Fruit fly (Drosophila melanogaster) whole organism, embryonic: ENCODE data around the gene Tti1.

Experiments used
- CG4404 ChIP-seq: fragments of 200-800 bp; sonication (Bioruptor generic); IDR thresholded peaks from 2 replicates; pipeline ENCODE4 v1.3.6; 2022; ENCODE audit warnings: missing biosample characterization, missing genetic modification characterization
- az2 ChIP-seq: fragments of 200-800 bp; sonication (Bioruptor generic); optimal IDR thresholded peaks from 3 replicates; lab custom pipeline; 2016; ENCODE audit warnings: missing biosample characterization, missing genetic modification characterization
- cad ChIP-seq: fragments of >200 bp; optimal IDR thresholded peaks from 2 replicates; lab custom pipeline; 2017; ENCODE audit warnings: missing biosample characterization, missing genetic modification characterization
- gro ChIP-seq: fragments of 200-800 bp; sonication (Bioruptor generic); optimal IDR thresholded peaks from 2 replicates; lab custom pipeline; 2016; ENCODE audit warnings: missing biosample characterization, missing genetic modification characterization
- kay ChIP-seq: fragments of 200-800 bp; sonication (Bioruptor generic); optimal IDR thresholded peaks from 2 replicates; lab custom pipeline; 2016; ENCODE audit warnings: missing biosample characterization, missing genetic modification characterization
- org-1 ChIP-seq: fragments of 200-800 bp; sonication (Bioruptor generic); optimal IDR thresholded peaks from 2 replicates; lab custom pipeline; 2017; ENCODE audit warnings: missing biosample characterization, missing genetic modification characterization

- TF ChIP-seq gro (GFP tag; lab: Kevin White, UChicago) (no peak), az2 (GFP tag; lab: Kevin White, UChicago) (no peak), cad (GFP tag; lab: Kevin White, UChicago) (no peak), kay (GFP tag; lab: Kevin White, UChicago) (no peak), CG4404 (GFP tag; lab: Robert Waterston, UW) (no peak), org-1 (GFP tag; lab: Kevin White, UChicago) (no peak)
These were observed 19.3 kb downstream of the Tti1 start for dm6 chr3R:9735151-9735550.
